Worm (Caenorhabditis elegans) whole organism, midembryonic: ENCODE data around the gene mpst-1.

Source experiments
- T22C8.4 ChIP-seq: fragments of 200-800 bp; sonication (Bioruptor generic); IDR thresholded peaks from 2 replicates; pipeline ENCODE4 v1.3.6; 2022; ENCODE audit warnings: missing genetic modification characterization, missing compliant biosample characterization
- flt-1 ChIP-seq: fragments of 200-800 bp; sonication (Bioruptor generic); IDR thresholded peaks from 2 replicates; pipeline ENCODE4 v1.3.6; 2022; ENCODE audit warnings: missing genetic modification characterization, missing compliant biosample characterization
- med-1 ChIP-seq: sonication (generic microtip); optimal IDR thresholded peaks from 2 replicates; lab custom pipeline; 2017; ENCODE audit warnings: missing genetic modification characterization, mild to moderate bottlenecking, missing compliant biosample characterization, antibody characterized with exemption, missing genetic modification reagents; ENCODE audit not compliant: insufficient read depth
- ztf-23 ChIP-seq: fragments of 200-800 bp; sonication (Bioruptor generic); IDR thresholded peaks from 2 replicates; pipeline ENCODE4 v1.3.6; 2022; ENCODE audit warnings: missing genetic modification reagents, missing genetic modification characterization, missing compliant biosample characterization

DNA sequence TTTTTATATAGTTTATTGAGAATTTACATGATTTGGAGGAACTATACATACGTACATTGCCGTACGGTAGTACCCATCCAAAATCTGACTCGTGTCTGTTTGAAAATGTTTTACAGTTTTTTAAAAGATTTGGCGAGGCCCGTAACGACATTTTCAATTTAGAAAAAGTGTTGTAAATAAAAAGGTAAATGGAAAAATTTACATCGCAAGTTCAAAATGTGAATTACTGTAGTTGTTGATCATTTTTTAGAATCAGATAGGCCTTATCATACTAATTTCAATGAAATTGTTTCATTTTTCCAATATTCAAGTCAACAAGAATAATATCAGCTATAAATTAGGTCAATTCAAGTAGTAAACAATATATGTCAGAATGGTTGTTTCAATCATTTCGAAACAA, 36.0 kb upstream of the mpst-1 start, which contains the start of gene R13H4.6:
- TF ChIP-seq ztf-23 (GFP tag; lab: Robert Waterston, UW) (no peak), T22C8.4 (GFP tag; lab: Robert Waterston, UW) (no peak), med-1 (GFP tag; lab: Kevin White, UChicago) (no peak), flt-1 (GFP tag; lab: Robert Waterston, UW) (no peak)
